Worm (Caenorhabditis elegans) whole organism, L2 larva: Measurements from ENCODE around the gene F26D2.10.

Experiments used
- C34F6.9 ChIP-seq: fragments of 150-350 bp; optimal IDR thresholded peaks from 2 replicates; lab custom pipeline; 2014; ENCODE audit warnings: missing biosample characterization, missing genetic modification characterization
- R02D3.7 ChIP-seq: fragments of 150-350 bp; optimal IDR thresholded peaks from 2 replicates; lab custom pipeline; 2014; ENCODE audit warnings: missing biosample characterization, missing genetic modification characterization
- ZK546.5 ChIP-seq: sonication (generic microtip); optimal IDR thresholded peaks from 2 replicates; lab custom pipeline; 2017; ENCODE audit warnings: missing biosample characterization, missing genetic modification characterization
- alr-1 ChIP-seq: fragments of 150-350 bp; optimal IDR thresholded peaks from 2 replicates; lab custom pipeline; 2014; ENCODE audit warnings: missing biosample characterization, missing genetic modification characterization
- ama-1 ChIP-seq: fragments of 150-350 bp; optimal IDR thresholded peaks from 2 replicates; lab custom pipeline; 2018; ENCODE audit warnings: inconsistent platforms
- blmp-1 ChIP-seq: sonication (generic microtip); optimal IDR thresholded peaks from 2 replicates; lab custom pipeline; 2017; ENCODE audit warnings: missing genetic modification characterization, mild to moderate bottlenecking, missing compliant biosample characterization, antibody characterized with exemption, moderate library complexity; ENCODE audit not compliant: insufficient read depth
- ceh-16 ChIP-seq: fragments of 150-350 bp; optimal IDR thresholded peaks from 2 replicates; lab custom pipeline; 2014; ENCODE audit warnings: missing biosample characterization, missing genetic modification characterization
- ceh-82 ChIP-seq: fragments of 150-350 bp; optimal IDR thresholded peaks from 2 replicates; lab custom pipeline; 2014; ENCODE audit warnings: missing biosample characterization, missing genetic modification characterization
- crh-2 ChIP-seq: sonication (generic microtip); optimal IDR thresholded peaks from 2 replicates; lab custom pipeline; 2017; ENCODE audit warnings: missing biosample characterization, missing genetic modification characterization
- dmd-4 ChIP-seq: sonication (generic microtip); optimal IDR thresholded peaks from 2 replicates; lab custom pipeline; 2017; ENCODE audit warnings: missing biosample characterization, missing genetic modification characterization
- egl-27 ChIP-seq: sonication (generic microtip); optimal IDR thresholded peaks from 3 replicates; lab custom pipeline; 2017; ENCODE audit warnings: missing biosample characterization, missing genetic modification reagents, missing genetic modification characterization
- elt-1 ChIP-seq: fragments of 150-350 bp; optimal IDR thresholded peaks from 2 replicates; lab custom pipeline; 2014; ENCODE audit warnings: missing biosample characterization, missing genetic modification characterization
- elt-3 ChIP-seq: sonication (generic microtip); optimal IDR thresholded peaks from 2 replicates; lab custom pipeline; 2017; ENCODE audit warnings: missing biosample characterization, missing genetic modification characterization
- gmeb-1 ChIP-seq: fragments of 150-350 bp; optimal IDR thresholded peaks from 2 replicates; lab custom pipeline; 2014; ENCODE audit warnings: missing biosample characterization, missing genetic modification characterization
- lin-11 ChIP-seq: fragments of 150-350 bp; sonication (generic microtip); optimal IDR thresholded peaks from 2 replicates; lab custom pipeline; 2014; ENCODE audit warnings: missing biosample characterization, missing genetic modification characterization, inconsistent platforms, mixed read lengths
- lin-13 ChIP-seq: fragments of 150-350 bp; optimal IDR thresholded peaks from 2 replicates; lab custom pipeline; 2014; ENCODE audit warnings: missing biosample characterization, missing genetic modification reagents, missing genetic modification characterization
- lin-39 ChIP-seq: fragments of 150-350 bp; optimal IDR thresholded peaks from 2 replicates; lab custom pipeline; 2014; ENCODE audit warnings: missing biosample characterization, missing genetic modification reagents, missing genetic modification characterization
- mab-5 ChIP-seq: fragments of 150-350 bp; optimal IDR thresholded peaks from 2 replicates; lab custom pipeline; 2014; ENCODE audit warnings: missing biosample characterization, missing genetic modification characterization
- mbf-1 ChIP-seq: sonication (generic microtip); optimal IDR thresholded peaks from 2 replicates; lab custom pipeline; 2017; ENCODE audit warnings: missing biosample characterization, missing genetic modification characterization
- nhr-10 ChIP-seq: sonication (generic microtip); optimal IDR thresholded peaks from 2 replicates; lab custom pipeline; 2017; ENCODE audit warnings: missing biosample characterization, missing genetic modification characterization
- nhr-11 ChIP-seq: fragments of 150-350 bp; optimal IDR thresholded peaks from 2 replicates; lab custom pipeline; 2014; ENCODE audit warnings: missing biosample characterization, missing genetic modification characterization
- nhr-12 ChIP-seq: fragments of 150-350 bp; optimal IDR thresholded peaks from 2 replicates; lab custom pipeline; 2014; ENCODE audit warnings: missing biosample characterization, missing genetic modification characterization
- nhr-21 ChIP-seq: fragments of 150-350 bp; optimal IDR thresholded peaks from 2 replicates; lab custom pipeline; 2014; ENCODE audit warnings: missing biosample characterization, missing genetic modification characterization
- nhr-23 ChIP-seq: fragments of 150-350 bp; optimal IDR thresholded peaks from 2 replicates; lab custom pipeline; 2014; ENCODE audit warnings: missing biosample characterization, missing genetic modification reagents, missing genetic modification characterization
- nhr-237 ChIP-seq: fragments of 150-350 bp; optimal IDR thresholded peaks from 2 replicates; lab custom pipeline; 2014; ENCODE audit warnings: missing biosample characterization, missing genetic modification characterization
- nhr-25 ChIP-seq: fragments of 150-350 bp; sonication (generic microtip); optimal IDR thresholded peaks from 3 replicates; lab custom pipeline; 2014; ENCODE audit warnings: missing biosample characterization, missing genetic modification characterization
- peb-1 ChIP-seq: fragments of 150-350 bp; optimal IDR thresholded peaks from 2 replicates; lab custom pipeline; 2014; ENCODE audit warnings: missing biosample characterization, missing genetic modification characterization
- sem-4 ChIP-seq: fragments of 150-350 bp; optimal IDR thresholded peaks from 2 replicates; lab custom pipeline; 2014; ENCODE audit warnings: missing biosample characterization, missing genetic modification reagents, missing genetic modification characterization
- skn-1 ChIP-seq: sonication (generic microtip); optimal IDR thresholded peaks from 2 replicates; lab custom pipeline; 2017; ENCODE audit warnings: missing biosample characterization, missing genetic modification characterization
- sma-3 ChIP-seq: sonication (generic microtip); optimal IDR thresholded peaks from 2 replicates; lab custom pipeline; 2016; ENCODE audit warnings: missing genetic modification reagents, missing genetic modification characterization, missing compliant biosample characterization
- sma-9 ChIP-seq, 2 experiments: fragments of 150-350 bp in 1 of 2; sonication (generic microtip) in 1 of 2; optimal IDR thresholded peaks; 2 replicates each; lab custom pipeline; 2014 to 2016; ENCODE audit warnings: missing genetic modification characterization in 2 of 2, mild to moderate bottlenecking in 1 of 2, missing biosample characterization in 1 of 2, missing compliant biosample characterization in 1 of 2, missing genetic modification reagents in 1 of 2, moderate library complexity in 1 of 2
- snpc-4 ChIP-seq: fragments of 150-350 bp; optimal IDR thresholded peaks from 2 replicates; lab custom pipeline; 2014; ENCODE audit warnings: missing biosample characterization, missing genetic modification characterization
- unc-39 ChIP-seq: fragments of 150-350 bp; optimal IDR thresholded peaks from 2 replicates; lab custom pipeline; 2014; ENCODE audit warnings: missing biosample characterization, missing genetic modification characterization
- unc-55 ChIP-seq: fragments of 150-350 bp; sonication (generic microtip); optimal IDR thresholded peaks from 3 replicates; lab custom pipeline; 2014; ENCODE audit warnings: missing biosample characterization, missing genetic modification reagents, missing genetic modification characterization
- unc-62 ChIP-seq: fragments of 150-350 bp; optimal IDR thresholded peaks from 2 replicates; lab custom pipeline; 2014; ENCODE audit warnings: missing biosample characterization, missing genetic modification reagents, missing genetic modification characterization
- ztf-1 ChIP-seq: fragments of 200-800 bp; sonication (Bioruptor generic); conservative IDR thresholded peaks from 2 replicates; pipeline ENCODE4 v1.3.6; 2022; ENCODE audit warnings: missing genetic modification characterization, missing compliant biosample characterization
- ztf-11 ChIP-seq: sonication (generic microtip); optimal IDR thresholded peaks from 2 replicates; lab custom pipeline; 2017; ENCODE audit warnings: missing biosample characterization, missing genetic modification characterization

Gene F26D2.10

DNA sequence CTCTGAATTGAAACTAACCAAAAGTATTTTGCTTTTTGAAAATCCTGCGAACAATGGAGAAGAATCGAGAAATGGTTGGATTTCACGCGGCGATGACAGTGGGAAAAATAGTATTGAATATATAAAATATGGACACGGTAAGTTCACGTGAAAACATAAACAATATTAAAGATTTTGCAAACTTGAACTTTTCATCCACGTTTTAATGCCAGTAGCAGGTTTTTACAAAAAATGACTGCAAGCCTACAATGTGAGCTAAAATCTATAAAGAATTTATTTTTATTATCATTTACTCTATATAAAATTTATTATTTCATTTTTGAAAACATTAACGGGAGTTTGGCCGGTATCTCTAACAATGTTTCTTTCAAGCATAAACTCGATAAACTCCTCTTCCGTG is at the start of gene F26D2.10:
Gene F26D2.10, minus strand, starts transcription at position 101 of the 400 bp plus-strand sequence.
- TF ChIP-seq dmd-4 (tag; lab: Kevin White, UChicago), result no peak

ce11 chrV:16471995-16472563 is 42.7 kb upstream of the F26D2.10 start, which contains the start of gene srw-35:
TSS of gene srw-35 (plus strand) at chrV:16472513.
- TF ChIP-seq unc-62 (GFP tag; lab: Kevin White, UChicago) (no peak), gmeb-1 (tag; lab: Kevin White, UChicago) (no peak)
- TF ChIP-seq, all 48 proteins: peak for 0

DNA sequence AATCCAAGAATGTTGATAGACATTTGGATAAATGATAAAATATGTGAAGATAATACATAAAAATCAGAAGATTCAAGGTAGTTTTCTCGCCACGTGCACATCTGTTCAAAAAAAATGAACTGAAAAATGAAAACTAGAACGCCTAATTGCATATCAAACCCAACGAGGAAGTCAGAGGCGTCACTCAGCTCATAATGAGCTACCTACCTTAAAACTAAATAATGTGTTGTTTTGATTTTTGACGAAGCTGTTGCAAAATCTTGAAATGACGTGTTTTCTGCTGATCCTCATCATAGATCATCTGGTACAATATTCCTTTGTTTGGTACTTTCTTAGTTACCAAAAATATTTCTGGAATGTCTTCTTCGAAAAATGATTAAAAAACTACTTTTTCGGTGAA is 41.5 kb upstream of the F26D2.10 start, which contains the start of gene srh-138:
Gene srh-138, minus strand, starts transcription at position 101 of the 400 bp plus-strand sequence.
- no peak for TF ChIP-seq nhr-237 (tag; lab: Kevin White, UChicago)
- TF ChIP-seq R02D3.7 (tag; lab: Kevin White, UChicago), result no peak
- TF ChIP-seq elt-3, result no peak
- no peak for TF ChIP-seq mab-5 (tag; lab: Kevin White, UChicago)
- no peak for TF ChIP-seq lin-39 (tag; lab: Kevin White, UChicago)
- TF ChIP-seq unc-62 (GFP tag; lab: Kevin White, UChicago), result no peak
- TF ChIP-seq skn-1 (tag; lab: Kevin White, UChicago), result no peak
- no peak for TF ChIP-seq ztf-11 (tag; lab: Kevin White, UChicago)
- TF ChIP-seq nhr-23 (tag; lab: Kevin White, UChicago), result no peak
- no peak for TF ChIP-seq nhr-10 (tag; lab: Kevin White, UChicago)
- TF ChIP-seq ama-1, result no peak
- no peak for TF ChIP-seq nhr-21 (tag; lab: Kevin White, UChicago)
- no peak for TF ChIP-seq lin-11 (tag; lab: Kevin White, UChicago)
- TF ChIP-seq unc-55 (GFP tag; lab: Kevin White, UChicago), result no peak

- TF ChIP-seq sma-3 (no peak), unc-62 (GFP tag; lab: Kevin White, UChicago) (no peak), blmp-1 (tag; lab: Kevin White, UChicago) (no peak), crh-2 (no peak), unc-39 (tag; lab: Kevin White, UChicago) (no peak), nhr-25 (tag; lab: Kevin White, UChicago) (no peak), lin-13 (no peak), mab-5 (tag; lab: Kevin White, UChicago) (no peak), nhr-21 (tag; lab: Kevin White, UChicago) (no peak), nhr-237 (tag; lab: Kevin White, UChicago) (no peak), nhr-10 (tag; lab: Kevin White, UChicago) (no peak)
Observed at ce11 chrV:16467840-16468239, 38.4 kb upstream of the F26D2.10 start, which contains the start of gene sru-44. TSS of gene sru-44 (minus strand) at chrV:16467940.

DNA sequence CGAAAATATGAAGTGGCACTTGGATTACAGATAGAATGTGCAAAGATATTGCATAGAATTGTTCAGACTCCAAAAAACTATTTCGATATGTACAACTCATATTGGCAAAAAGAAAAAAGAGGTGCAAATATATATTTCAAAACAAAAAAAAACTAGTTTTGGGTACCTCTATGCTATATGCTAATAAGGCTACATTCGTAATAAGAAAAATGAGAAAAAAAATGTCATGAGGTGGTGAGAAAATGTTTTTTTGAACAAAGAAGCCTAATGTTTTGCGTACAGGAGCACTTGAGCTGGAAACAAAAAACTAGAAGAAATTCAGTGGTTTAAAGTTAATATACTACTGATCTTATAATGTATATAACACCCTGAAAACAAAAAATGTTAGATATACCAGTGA is 31.5 kb upstream of the F26D2.10 start, which contains the start of gene srh-142:
Gene srh-142, minus strand, starts transcription at position 101 of the 400 bp plus-strand sequence.
- TF ChIP-seq sem-4 (tag; lab: Kevin White, UChicago) (no peak), peb-1 (no peak), egl-27 (tag; lab: Kevin White, UChicago) (no peak), elt-3 (no peak), nhr-11 (tag; lab: Kevin White, UChicago) (no peak), R02D3.7 (tag; lab: Kevin White, UChicago) (no peak), C34F6.9 (no peak), snpc-4 (tag; lab: Kevin White, UChicago) (no peak), alr-1 (tag; lab: Kevin White, UChicago) (no peak), ama-1 (no peak), skn-1 (tag; lab: Kevin White, UChicago) (no peak), mbf-1 (tag; lab: Kevin White, UChicago) (no peak)

DNA sequence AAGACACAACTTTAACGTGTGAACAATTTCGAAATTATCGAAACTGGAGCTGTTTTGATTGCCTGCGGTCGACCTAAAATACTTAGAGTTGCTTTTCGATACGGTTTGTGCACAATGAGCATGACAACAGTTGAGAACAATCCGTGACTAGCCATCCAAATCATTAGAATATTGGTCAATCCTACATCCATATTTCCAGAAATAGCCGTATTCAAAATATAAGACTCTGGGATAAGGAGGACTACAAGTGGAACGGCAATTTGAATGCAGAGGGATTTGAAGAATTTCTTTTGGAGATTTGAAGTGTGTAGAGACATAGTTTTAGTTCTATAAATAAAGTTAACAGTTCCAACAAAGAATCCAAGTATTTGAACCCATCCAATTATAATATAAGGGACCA is 30.0 kb upstream of the F26D2.10 start:
- TF ChIP-seq ama-1, result no peak

ce11 chrV:16458714-16459113 is 29.3 kb upstream of the F26D2.10 start, which contains the start of gene str-15:
TSS of gene str-15 (minus strand) at chrV:16458814.
- TF ChIP-seq sem-4 (tag; lab: Kevin White, UChicago) (no peak), mbf-1 (tag; lab: Kevin White, UChicago) (no peak), snpc-4 (tag; lab: Kevin White, UChicago) (no peak), ama-1 (no peak), nhr-23 (tag; lab: Kevin White, UChicago) (no peak), unc-62 (GFP tag; lab: Kevin White, UChicago) (no peak), gmeb-1 (tag; lab: Kevin White, UChicago) (no peak), nhr-237 (tag; lab: Kevin White, UChicago) (no peak), ceh-16 (no peak), nhr-12 (tag; lab: Kevin White, UChicago) (no peak), elt-3 (no peak), egl-27 (tag; lab: Kevin White, UChicago) (no peak), unc-55 (GFP tag; lab: Kevin White, UChicago) (no peak), mab-5 (tag; lab: Kevin White, UChicago) (no peak), elt-1 (no peak), ZK546.5 (tag; lab: Kevin White, UChicago) (no peak), ceh-82 (tag; lab: Kevin White, UChicago) (no peak), sma-9 (GFP tag; optimal IDR thresholded peaks at IDR 0.05; lab: Kevin White, UChicago) (no peak), sma-9 (tag; optimal IDR thresholded peaks at IDR 0.05; lab: Kevin White, UChicago) (no peak), ztf-1 (GFP tag; lab: Robert Waterston, UW) (no peak), blmp-1 (tag; lab: Kevin White, UChicago) (no peak)
- TF ChIP-seq, all 48 proteins: peak for 0
